Worm (Caenorhabditis elegans) whole organism, late embryonic: Measurements from ENCODE around the gene Y62E10A.24.

ENCODE experiments used
- C38D4.7 ChIP-seq: fragments of 200-800 bp; sonication (Bioruptor generic); optimal IDR thresholded peaks from 2 replicates; lab custom pipeline; 2018; ENCODE audit warnings: mild to moderate bottlenecking, missing genetic modification characterization, moderate library complexity, missing compliant biosample characterization
- F13H6.1 ChIP-seq: sonication (generic microtip); optimal IDR thresholded peaks from 2 replicates; lab custom pipeline; 2016; ENCODE audit warnings: missing genetic modification characterization, missing compliant biosample characterization
- T23F11.4 ChIP-seq: fragments of 200-800 bp; sonication (Bioruptor generic); optimal IDR thresholded peaks from 2 replicates; lab custom pipeline; 2018; ENCODE audit warnings: mild to moderate bottlenecking, missing genetic modification characterization, missing compliant biosample characterization
- Y22D7AL.16 ChIP-seq: sonication (generic microtip); optimal IDR thresholded peaks from 2 replicates; lab custom pipeline; 2016; ENCODE audit warnings: missing genetic modification characterization, missing compliant biosample characterization
- ahr-1 ChIP-seq: sonication (generic microtip); optimal IDR thresholded peaks from 2 replicates; lab custom pipeline; 2016; ENCODE audit warnings: missing genetic modification characterization, missing compliant biosample characterization
- ama-1 ChIP-seq: fragments of 150-350 bp; optimal IDR thresholded peaks from 2 replicates; lab custom pipeline; 2014
- ceh-19 ChIP-seq: fragments of 200-800 bp; sonication (Bioruptor generic); optimal IDR thresholded peaks from 2 replicates; lab custom pipeline; 2018; ENCODE audit warnings: mild to moderate bottlenecking, missing genetic modification characterization, missing compliant biosample characterization
- ceh-22 ChIP-seq: sonication (generic microtip); optimal IDR thresholded peaks from 2 replicates; lab custom pipeline; 2017; ENCODE audit warnings: missing biosample characterization, missing genetic modification characterization
- ceh-30 ChIP-seq: fragments of 150-350 bp; optimal IDR thresholded peaks from 2 replicates; lab custom pipeline; 2014; ENCODE audit warnings: missing biosample characterization, missing genetic modification characterization
- ceh-48 ChIP-seq: sonication (generic microtip); optimal IDR thresholded peaks from 2 replicates; lab custom pipeline; 2016; ENCODE audit warnings: missing genetic modification characterization, inconsistent platforms, missing compliant biosample characterization
- ceh-9 ChIP-seq: sonication (generic microtip); optimal IDR thresholded peaks from 2 replicates; lab custom pipeline; 2016; ENCODE audit warnings: mild to moderate bottlenecking, missing genetic modification characterization, inconsistent platforms, missing compliant biosample characterization
- che-1 ChIP-seq: sonication (generic microtip); optimal IDR thresholded peaks from 2 replicates; lab custom pipeline; 2016; ENCODE audit warnings: mild to moderate bottlenecking, missing genetic modification characterization, missing compliant biosample characterization
- elt-2 ChIP-seq: sonication (generic microtip); optimal IDR thresholded peaks from 2 replicates; lab custom pipeline; 2016; ENCODE audit warnings: missing genetic modification reagents, missing genetic modification characterization, missing compliant biosample characterization
- elt-4 ChIP-seq: sonication (generic microtip); optimal IDR thresholded peaks from 2 replicates; lab custom pipeline; 2016; ENCODE audit warnings: missing genetic modification characterization, missing compliant biosample characterization
- eyg-1 ChIP-seq: sonication (generic microtip); optimal IDR thresholded peaks from 2 replicates; lab custom pipeline; 2016; ENCODE audit warnings: missing genotype, missing genetic modification characterization, missing compliant biosample characterization
- fkh-6 ChIP-seq: sonication (generic microtip); optimal IDR thresholded peaks from 2 replicates; lab custom pipeline; 2016; ENCODE audit warnings: missing genetic modification characterization, missing compliant biosample characterization
- hlh-13 ChIP-seq: fragments of 200-800 bp; sonication (Bioruptor generic); optimal IDR thresholded peaks from 2 replicates; lab custom pipeline; 2018; ENCODE audit warnings: mild to moderate bottlenecking, missing genetic modification characterization, missing compliant biosample characterization
- hlh-15 ChIP-seq: sonication (generic microtip); optimal IDR thresholded peaks from 2 replicates; lab custom pipeline; 2016; ENCODE audit warnings: missing genetic modification characterization, missing compliant biosample characterization
- hlh-6 ChIP-seq: sonication (generic microtip); optimal IDR thresholded peaks from 2 replicates; lab custom pipeline; 2016; ENCODE audit warnings: missing genotype, missing genetic modification characterization, missing compliant biosample characterization
- hlh-8 ChIP-seq: sonication (generic microtip); optimal IDR thresholded peaks from 2 replicates; lab custom pipeline; 2016; ENCODE audit warnings: missing genotype, missing genetic modification characterization, missing compliant biosample characterization
- madf-2 ChIP-seq: sonication (generic microtip); optimal IDR thresholded peaks from 2 replicates; lab custom pipeline; 2017; ENCODE audit warnings: missing genetic modification characterization, missing compliant biosample characterization
- mec-3 ChIP-seq: sonication (generic microtip); optimal IDR thresholded peaks from 2 replicates; lab custom pipeline; 2016; ENCODE audit warnings: borderline replicate concordance, missing genetic modification characterization, missing compliant biosample characterization
- nfya-1 ChIP-seq: sonication (generic microtip); optimal IDR thresholded peaks from 2 replicates; lab custom pipeline; 2017; ENCODE audit warnings: missing genetic modification characterization, mild to moderate bottlenecking, missing compliant biosample characterization, antibody characterized with exemption, moderate library complexity
- nhr-11 ChIP-seq: fragments of 150-350 bp; optimal IDR thresholded peaks from 2 replicates; lab custom pipeline; 2014; ENCODE audit warnings: missing biosample characterization, missing genetic modification characterization
- nhr-232 ChIP-seq: sonication (generic microtip); optimal IDR thresholded peaks from 2 replicates; lab custom pipeline; 2016; ENCODE audit warnings: missing genetic modification characterization, missing compliant biosample characterization
- npax-4 ChIP-seq: sonication (generic microtip); optimal IDR thresholded peaks from 2 replicates; lab custom pipeline; 2016; ENCODE audit warnings: missing genetic modification characterization, missing compliant biosample characterization
- pag-3 ChIP-seq: sonication (generic microtip); optimal IDR thresholded peaks from 2 replicates; lab custom pipeline; 2016; ENCODE audit warnings: missing compliant biosample characterization, missing genetic modification characterization, borderline replicate concordance
- pat-9 ChIP-seq: fragments of 200-800 bp; sonication (Bioruptor generic); optimal IDR thresholded peaks from 2 replicates; lab custom pipeline; 2018; ENCODE audit warnings: mild to moderate bottlenecking, missing genetic modification characterization, moderate library complexity, missing compliant biosample characterization
- pax-1 ChIP-seq: fragments of 150-350 bp; optimal IDR thresholded peaks from 2 replicates; lab custom pipeline; 2014; ENCODE audit warnings: missing biosample characterization, missing genetic modification characterization
- pha-2 ChIP-seq: sonication (generic microtip); optimal IDR thresholded peaks from 2 replicates; lab custom pipeline; 2017; ENCODE audit warnings: mild to moderate bottlenecking, missing genetic modification characterization, missing compliant biosample characterization
- pha-4 ChIP-seq: fragments of 150-350 bp; optimal IDR thresholded peaks from 2 replicates; lab custom pipeline; 2018; ENCODE audit warnings: missing biosample characterization, missing genetic modification reagents, missing genetic modification characterization
- pqm-1 ChIP-seq: sonication (generic microtip); optimal IDR thresholded peaks from 2 replicates; lab custom pipeline; 2016; ENCODE audit warnings: missing genetic modification characterization, missing compliant biosample characterization
- pros-1 ChIP-seq: fragments of 150-350 bp; optimal IDR thresholded peaks from 2 replicates; lab custom pipeline; 2014; ENCODE audit warnings: missing biosample characterization, missing genetic modification reagents, missing genetic modification characterization
- ref-2 ChIP-seq: sonication (generic microtip); optimal IDR thresholded peaks from 2 replicates; lab custom pipeline; 2016; ENCODE audit warnings: missing genetic modification characterization, missing compliant biosample characterization
- rnt-1 ChIP-seq: sonication (generic microtip); optimal IDR thresholded peaks from 2 replicates; lab custom pipeline; 2016; ENCODE audit warnings: missing genetic modification characterization, missing compliant biosample characterization
- sox-2 ChIP-seq: fragments of 200-800 bp; sonication (Bioruptor generic); IDR thresholded peaks from 2 replicates; pipeline ENCODE4 v1.3.6; 2022; ENCODE audit warnings: missing genetic modification reagents, missing genetic modification characterization, missing compliant biosample characterization
- sox-4 ChIP-seq: sonication (generic microtip); optimal IDR thresholded peaks from 2 replicates; lab custom pipeline; 2017; ENCODE audit warnings: mild to moderate bottlenecking, missing genetic modification characterization, inconsistent platforms, missing compliant biosample characterization
- syd-9 ChIP-seq: sonication (generic microtip); optimal IDR thresholded peaks from 2 replicates; lab custom pipeline; 2016; ENCODE audit warnings: mild to moderate bottlenecking, missing genetic modification characterization, moderate library complexity, missing compliant biosample characterization
- tbx-2 ChIP-seq: sonication (generic microtip); optimal IDR thresholded peaks from 2 replicates; lab custom pipeline; 2016; ENCODE audit warnings: missing genetic modification characterization, missing compliant biosample characterization
- unc-42 ChIP-seq: sonication (generic microtip); optimal IDR thresholded peaks from 2 replicates; lab custom pipeline; 2016; ENCODE audit warnings: missing genotype, missing genetic modification characterization, missing compliant biosample characterization
- unc-86 ChIP-seq: sonication (generic microtip); optimal IDR thresholded peaks from 2 replicates; lab custom pipeline; 2016; ENCODE audit warnings: missing genetic modification characterization, missing compliant biosample characterization

Gene Y62E10A.24

ce11 chrIV:13386043-13386442 lies 15.5 kb downstream of the Y62E10A.24 start, which contains the start of the genes Y62E10A.20, Y62E10A.23 and mdt-9 (continued):
- TF ChIP-seq ceh-22, result no peak
- TF ChIP-seq hlh-6 (tag; lab: Kevin White, UChicago), result no peak
- no peak for TF ChIP-seq pqm-1 (tag; lab: Kevin White, UChicago)
- TF ChIP-seq madf-2, result peak; percentile 40
- TF ChIP-seq ceh-9 (tag; lab: Kevin White, UChicago), result no peak
- peak; percentile 47 for TF ChIP-seq syd-9
- no peak for TF ChIP-seq nhr-232 (tag; lab: Kevin White, UChicago)
- peak; percentile 49 for TF ChIP-seq hlh-15 (tag; lab: Kevin White, UChicago)
- TF ChIP-seq npax-4 (tag; lab: Kevin White, UChicago), result peak; percentile 35
- no peak for TF ChIP-seq nhr-11
- peak; percentile 67 for TF ChIP-seq pat-9 (tag; lab: Kevin White, UChicago)
- TF ChIP-seq T23F11.4 (GFP tag; lab: Kevin White, UChicago), result peak; percentile 66
- peak; percentile 29 for TF ChIP-seq fkh-6 (tag; lab: Kevin White, UChicago)
- peak; percentile 89 for TF ChIP-seq unc-42
- TF ChIP-seq pha-4 (tag; lab: Kevin White, UChicago), result no peak
- TF ChIP-seq sox-2 (GFP tag; lab: Robert Waterston, UW), result peak; percentile 15; the same call in 1 of the 2 replicates
- peak; percentile 27 for TF ChIP-seq eyg-1 (tag; lab: Kevin White, UChicago)
- no peak for TF ChIP-seq elt-4
- no peak for TF ChIP-seq mec-3
- TF ChIP-seq C38D4.7 (GFP tag; lab: Kevin White, UChicago), result peak; percentile 57
- TF ChIP-seq rnt-1 (tag; lab: Kevin White, UChicago), result peak; percentile 45
- no peak for TF ChIP-seq hlh-13 (GFP tag; lab: Kevin White, UChicago)
- peak; percentile 42 for TF ChIP-seq pros-1 (tag; lab: Kevin White, UChicago)
- TF ChIP-seq pax-1 (tag; lab: Kevin White, UChicago), result peak; percentile 24
- no peak for TF ChIP-seq pag-3 (tag; lab: Kevin White, UChicago)
- TF ChIP-seq ahr-1 (tag; lab: Kevin White, UChicago), result peak; percentile 36
- TF ChIP-seq che-1 (tag; lab: Kevin White, UChicago), result peak; percentile 42
- TF ChIP-seq hlh-8, result peak; percentile 60
- TF ChIP-seq elt-2 (tag; lab: Kevin White, UChicago), result peak; percentile 80
- peak; percentile 84 for TF ChIP-seq nfya-1
- peak; percentile 70 for TF ChIP-seq ceh-19 (GFP tag; lab: Kevin White, UChicago)
- TF ChIP-seq ceh-30 (tag; lab: Kevin White, UChicago), result no peak
- TF ChIP-seq tbx-2 (tag; lab: Kevin White, UChicago), result peak; percentile 67
- peak; percentile 55 for TF ChIP-seq unc-86
- TF ChIP-seq sox-4 (tag; lab: Kevin White, UChicago), result peak; percentile 59
- TF ChIP-seq ref-2 (tag; lab: Kevin White, UChicago), result peak; percentile 77
- TF ChIP-seq pha-2 (tag; lab: Kevin White, UChicago), result peak; percentile 54

ce11 chrIV:13386903-13387302 lies 16.4 kb downstream of the Y62E10A.24 start, which contains the start of gene lsm-3:
TSS of gene lsm-3 (plus strand) at chrIV:13387203.
- TF ChIP-seq ceh-19 (GFP tag; lab: Kevin White, UChicago) (no peak), ceh-48 (tag; lab: Kevin White, UChicago) (no peak), hlh-6 (tag; lab: Kevin White, UChicago) (no peak), pqm-1 (tag; lab: Kevin White, UChicago) (no peak), npax-4 (tag; lab: Kevin White, UChicago) (no peak), tbx-2 (tag; lab: Kevin White, UChicago) (no peak), Y22D7AL.16 (tag; lab: Kevin White, UChicago) (no peak), F13H6.1 (tag; lab: Kevin White, UChicago) (no peak), hlh-8 (no peak), ama-1 (no peak)
